Worm (Caenorhabditis elegans) whole organism, L4 larva: Measurements from ENCODE around the gene sax-2.

Experiments used
- R02D3.7 ChIP-seq: fragments of 150-350 bp; sonication (generic microtip); optimal IDR thresholded peaks from 3 replicates; lab custom pipeline; 2014; ENCODE audit warnings: missing biosample characterization, missing genetic modification characterization
- T26A8.4 ChIP-seq: fragments of 200-800 bp; sonication (Bioruptor generic); IDR thresholded peaks from 2 replicates; pipeline ENCODE4 v1.3.6; 2022; ENCODE audit warnings: missing genetic modification characterization, missing compliant biosample characterization
- Y105C5A.15 ChIP-seq: fragments of 200-800 bp; sonication (Bioruptor generic); IDR thresholded peaks from 2 replicates; pipeline ENCODE4 v1.3.6; 2022; ENCODE audit warnings: missing genetic modification characterization, missing compliant biosample characterization
- Y75B8A.6 ChIP-seq: fragments of 200-800 bp; sonication (Bioruptor generic); IDR thresholded peaks from 2 replicates; pipeline ENCODE4 v1.3.6; 2022; ENCODE audit warnings: missing genetic modification reagents, missing genetic modification characterization, missing compliant biosample characterization
- ZK337.2 ChIP-seq: fragments of 200-800 bp; sonication (Bioruptor generic); IDR thresholded peaks from 2 replicates; pipeline ENCODE4 v1.3.6; 2022; ENCODE audit warnings: missing genetic modification reagents, missing genetic modification characterization, missing compliant biosample characterization
- ZK546.5 ChIP-seq, 2 experiments: sonication (generic microtip); optimal IDR thresholded peaks; 2 replicates each; lab custom pipeline; 2017; ENCODE audit warnings: missing biosample characterization in 2 of 2, missing genetic modification characterization in 2 of 2
- aly-2 ChIP-seq: sonication (generic microtip); optimal IDR thresholded peaks from 2 replicates; lab custom pipeline; 2018; ENCODE audit warnings: missing biosample characterization, missing genetic modification characterization
- ceh-62 ChIP-seq: sonication (generic microtip); optimal IDR thresholded peaks from 2 replicates; lab custom pipeline; 2017; ENCODE audit warnings: missing biosample characterization, missing genetic modification characterization
- cey-2 ChIP-seq: sonication (generic microtip); optimal IDR thresholded peaks from 3 replicates; lab custom pipeline; 2017; ENCODE audit warnings: missing genetic modification characterization, mild to moderate bottlenecking, missing compliant biosample characterization, antibody characterized with exemption, borderline replicate concordance; ENCODE audit not compliant: insufficient read depth
- ctbp-1 ChIP-seq: fragments of 200-800 bp; sonication (Bioruptor generic); IDR thresholded peaks from 2 replicates; pipeline ENCODE4 v1.3.6; 2022; ENCODE audit warnings: missing genetic modification reagents, missing genetic modification characterization, missing compliant biosample characterization
- daf-16 ChIP-seq, 3 experiments: sonication (generic microtip); optimal IDR thresholded peaks; 2 replicates each; lab custom pipeline; 2016 to 2017; ENCODE audit warnings: missing genetic modification characterization in 3 of 3, missing genetic modification reagents in 3 of 3, mild to moderate bottlenecking in 2 of 3, missing compliant biosample characterization in 2 of 3, missing biosample characterization in 1 of 3, moderate library complexity in 1 of 3
- daf-8 ChIP-seq: fragments of 200-800 bp; sonication (Bioruptor generic); IDR thresholded peaks from 2 replicates; pipeline ENCODE4 v1.3.6; 2022; ENCODE audit warnings: missing genetic modification characterization, missing compliant biosample characterization
- dmd-6 ChIP-seq: fragments of 200-800 bp; sonication (Bioruptor generic); IDR thresholded peaks from 2 replicates; pipeline ENCODE4 v1.3.6; 2022; ENCODE audit warnings: missing genetic modification reagents, missing genetic modification characterization, missing compliant biosample characterization
- dmd-9 ChIP-seq: fragments of 200-800 bp; sonication (Bioruptor generic); IDR thresholded peaks from 2 replicates; pipeline ENCODE4 v1.3.6; 2022; ENCODE audit warnings: missing genetic modification reagents, missing genetic modification characterization, missing compliant biosample characterization
- dpl-1 ChIP-seq: fragments of 150-350 bp; optimal IDR thresholded peaks from 2 replicates; lab custom pipeline; 2014; ENCODE audit warnings: missing biosample characterization, missing genetic modification reagents, missing genetic modification characterization
- egl-43 ChIP-seq: fragments of 200-800 bp; sonication (Bioruptor generic); IDR thresholded peaks from 2 replicates; pipeline ENCODE4 v1.3.6; 2022; ENCODE audit warnings: missing genetic modification reagents, missing genetic modification characterization, missing compliant biosample characterization
- hlh-11 ChIP-seq: fragments of 200-800 bp; sonication (Bioruptor generic); optimal IDR thresholded peaks from 2 replicates; lab custom pipeline; 2018; ENCODE audit warnings: mild to moderate bottlenecking, missing genetic modification characterization, missing compliant biosample characterization
- hlh-30 ChIP-seq: sonication (generic microtip); optimal IDR thresholded peaks from 2 replicates; lab custom pipeline; 2017; ENCODE audit warnings: antibody characterized with exemption, mild to moderate bottlenecking, missing genetic modification characterization, missing compliant biosample characterization; ENCODE audit not compliant: insufficient read depth
- hmg-1.1 ChIP-seq: fragments of 200-800 bp; sonication (Bioruptor generic); IDR thresholded peaks from 2 replicates; pipeline ENCODE4 v1.3.6; 2022; ENCODE audit warnings: missing genetic modification reagents, missing genetic modification characterization, missing compliant biosample characterization
- lin-1 ChIP-seq: fragments of 200-800 bp; sonication (Bioruptor generic); IDR thresholded peaks from 2 replicates; pipeline ENCODE4 v1.3.6; 2022; ENCODE audit warnings: missing genetic modification reagents, missing genetic modification characterization, missing compliant biosample characterization
- lin-13 ChIP-seq: fragments of 150-350 bp; optimal IDR thresholded peaks from 2 replicates; lab custom pipeline; 2014; ENCODE audit warnings: missing biosample characterization, missing genetic modification reagents, missing genetic modification characterization
- lin-29 ChIP-seq: fragments of 200-800 bp; sonication (Bioruptor generic); IDR thresholded peaks from 2 replicates; pipeline ENCODE4 v1.3.6; 2022; ENCODE audit warnings: missing genetic modification reagents, missing genetic modification characterization, missing compliant biosample characterization
- lir-3 ChIP-seq: sonication (generic microtip); optimal IDR thresholded peaks from 2 replicates; lab custom pipeline; 2016; ENCODE audit warnings: mild to moderate bottlenecking, missing genetic modification characterization, missing compliant biosample characterization
- lsy-2 ChIP-seq, 2 experiments: fragments of 150-350 bp in 1 of 2; sonication (generic microtip) in 1 of 2; optimal IDR thresholded peaks; 2 replicates each; lab custom pipeline; 2014 to 2017; ENCODE audit warnings: missing biosample characterization in 2 of 2, missing genetic modification characterization in 2 of 2
- madf-5 ChIP-seq, 2 experiments: fragments of 200-800 bp; sonication (Bioruptor generic); IDR thresholded peaks; 2 replicates each; pipeline ENCODE4 v1.3.6; 2022; ENCODE audit warnings: missing compliant biosample characterization in 2 of 2, missing genetic modification characterization in 2 of 2
- mdl-1 ChIP-seq, 2 experiments: fragments of 150-350 bp in 1 of 2; sonication (generic microtip) in 1 of 2; optimal IDR thresholded peaks; 2 replicates each; lab custom pipeline; 2014 to 2017; ENCODE audit warnings: missing biosample characterization in 2 of 2, missing genetic modification characterization in 2 of 2
- mdt-29 ChIP-seq: fragments of 200-800 bp; sonication (Bioruptor generic); IDR thresholded peaks from 2 replicates; pipeline ENCODE4 v1.3.6; 2022; ENCODE audit warnings: missing genetic modification reagents, missing genetic modification characterization, missing compliant biosample characterization
- mes-2 ChIP-seq: sonication (generic microtip); optimal IDR thresholded peaks from 2 replicates; lab custom pipeline; 2016; ENCODE audit warnings: missing genotype, mild to moderate bottlenecking, missing genetic modification characterization, missing compliant biosample characterization; ENCODE audit not compliant: poor library complexity, severe bottlenecking
- mxl-2 ChIP-seq: fragments of 200-800 bp; sonication (Bioruptor generic); conservative IDR thresholded peaks from 2 replicates; pipeline ENCODE4 v1.3.6; 2022; ENCODE audit warnings: missing genetic modification reagents, missing genetic modification characterization, missing compliant biosample characterization
- nhr-10 ChIP-seq: fragments of 150-350 bp; optimal IDR thresholded peaks from 2 replicates; lab custom pipeline; 2014; ENCODE audit warnings: missing biosample characterization, missing genetic modification characterization
- nhr-11 ChIP-seq: fragments of 150-350 bp; optimal IDR thresholded peaks from 2 replicates; lab custom pipeline; 2014; ENCODE audit warnings: missing biosample characterization, missing genetic modification characterization
- nhr-25 ChIP-seq: sonication (generic microtip); optimal IDR thresholded peaks from 2 replicates; lab custom pipeline; 2017; ENCODE audit warnings: missing genetic modification characterization, mild to moderate bottlenecking, missing compliant biosample characterization, antibody characterized with exemption, moderate library complexity, borderline replicate concordance; ENCODE audit not compliant: insufficient read depth
- nhr-42 ChIP-seq: fragments of 200-800 bp; sonication (Bioruptor generic); IDR thresholded peaks from 2 replicates; pipeline ENCODE4 v1.3.6; 2022; ENCODE audit warnings: missing genetic modification characterization, missing compliant biosample characterization
- nhr-48 ChIP-seq: sonication (generic microtip); optimal IDR thresholded peaks from 2 replicates; lab custom pipeline; 2016; ENCODE audit warnings: mild to moderate bottlenecking, missing genetic modification characterization, missing compliant biosample characterization
- nhr-6 ChIP-seq: fragments of 150-350 bp; optimal IDR thresholded peaks from 2 replicates; lab custom pipeline; 2014; ENCODE audit warnings: missing biosample characterization, missing genetic modification characterization
- nhr-77 ChIP-seq: fragments of 150-350 bp; optimal IDR thresholded peaks from 2 replicates; lab custom pipeline; 2014; ENCODE audit warnings: missing biosample characterization, missing genetic modification characterization
- rbr-2 ChIP-seq: sonication (generic microtip); optimal IDR thresholded peaks from 2 replicates; lab custom pipeline; 2016; ENCODE audit warnings: missing genotype, missing genetic modification characterization, missing compliant biosample characterization
- sdz-12 ChIP-seq: fragments of 200-800 bp; sonication (Bioruptor generic); optimal IDR thresholded peaks from 2 replicates; lab custom pipeline; 2018; ENCODE audit warnings: mild to moderate bottlenecking, missing genetic modification characterization, missing compliant biosample characterization
- skn-1 ChIP-seq: fragments of 150-350 bp; optimal IDR thresholded peaks from 2 replicates; lab custom pipeline; 2014; ENCODE audit warnings: missing biosample characterization, missing genetic modification characterization
- spr-1 ChIP-seq: sonication (generic microtip); optimal IDR thresholded peaks from 2 replicates; lab custom pipeline; 2016; ENCODE audit warnings: mild to moderate bottlenecking, missing genetic modification characterization, missing compliant biosample characterization
- unc-62 ChIP-seq, 3 experiments: fragments of 150-350 bp in 1 of 3; sonication (generic microtip); optimal IDR thresholded peaks in 2 of 3; peaks in 1 of 3; 1 replicate in 1 of 3; 2 replicates in 2 of 3; lab custom pipeline; 2014 to 2017; ENCODE audit warnings: missing biosample characterization in 3 of 3, missing genetic modification characterization in 3 of 3, missing genetic modification reagents in 3 of 3, missing genotype in 1 of 3
- zfp-3 ChIP-seq: fragments of 200-800 bp; sonication (Bioruptor generic); conservative IDR thresholded peaks from 2 replicates; pipeline ENCODE4 v1.3.6; 2022; ENCODE audit warnings: missing genetic modification reagents, missing genetic modification characterization, missing compliant biosample characterization
- zip-11 ChIP-seq: fragments of 200-800 bp; sonication (Bioruptor generic); IDR thresholded peaks from 2 replicates; pipeline ENCODE4 v1.3.6; 2022; ENCODE audit warnings: missing genetic modification characterization, missing compliant biosample characterization
- ztf-11 ChIP-seq: fragments of 150-350 bp; optimal IDR thresholded peaks from 2 replicates; lab custom pipeline; 2014; ENCODE audit warnings: missing biosample characterization, missing genetic modification characterization
- ztf-7 ChIP-seq: fragments of 150-350 bp; optimal IDR thresholded peaks from 2 replicates; lab custom pipeline; 2014; ENCODE audit warnings: missing biosample characterization, missing genetic modification characterization

sax-2 gene

DNA sequence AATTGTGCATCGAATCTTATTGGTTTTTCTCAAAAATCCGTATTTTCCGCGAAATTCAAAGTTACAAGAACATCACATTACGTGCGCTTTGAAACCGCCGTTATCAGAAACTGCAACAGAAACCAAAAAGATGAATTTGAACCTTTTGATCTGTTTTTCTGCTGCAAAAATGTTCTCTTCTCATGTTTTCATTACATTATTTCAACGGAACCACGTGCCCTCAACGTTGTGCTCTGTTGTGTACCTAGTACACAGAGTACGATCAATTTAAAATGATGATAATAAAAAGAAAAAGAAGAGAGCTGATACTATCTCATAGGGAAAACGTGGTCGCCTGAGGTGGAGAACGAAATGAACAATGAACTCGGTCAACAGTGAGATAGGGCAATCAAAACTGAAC lies 31.4 kb upstream of the sax-2 start (continued):
- TF ChIP-seq unc-62 (GFP tag; optimal IDR thresholded peaks at IDR 0.05 in 1 of 2; lab: Kevin White, UChicago) (peak in 1 of 2 experiments; percentile 78), unc-62 (tag; optimal IDR thresholded peaks at IDR 0.05; lab: Kevin White, UChicago) (no peak), dmd-9 (GFP tag; lab: Robert Waterston, UW) (no peak), rbr-2 (tag; lab: Kevin White, UChicago) (no peak), dpl-1 (peak; percentile 12), sdz-12 (GFP tag; lab: Kevin White, UChicago) (no peak), ceh-62 (no peak), dmd-6 (GFP tag; lab: Robert Waterston, UW) (peak; percentile 99), nhr-11 (tag; lab: Kevin White, UChicago) (peak; percentile 83), zfp-3 (GFP tag; lab: Robert Waterston, UW) (no peak), spr-1 (tag; lab: Kevin White, UChicago) (no peak), nhr-25 (no peak), nhr-48 (tag; lab: Kevin White, UChicago) (peak; percentile 88), daf-16 (GFP tag; optimal IDR thresholded peaks at IDR 0.05; lab: Kevin White, UChicago) (peak in 1 of 2 experiments; percentile 79), daf-16 (tag; optimal IDR thresholded peaks at IDR 0.05; lab: Kevin White, UChicago) (peak; percentile 98), Y75B8A.6 (GFP tag; lab: Robert Waterston, UW) (no peak), aly-2 (tag; lab: Kevin White, UChicago) (no peak), ZK337.2 (GFP tag; lab: Robert Waterston, UW) (no peak), nhr-10 (peak; percentile 25), ctbp-1 (GFP tag; lab: Robert Waterston, UW) (no peak), lin-29 (GFP tag; lab: Robert Waterston, UW) (no peak), hlh-11 (tag; lab: Kevin White, UChicago) (peak; percentile 94), nhr-42 (no peak)

DNA sequence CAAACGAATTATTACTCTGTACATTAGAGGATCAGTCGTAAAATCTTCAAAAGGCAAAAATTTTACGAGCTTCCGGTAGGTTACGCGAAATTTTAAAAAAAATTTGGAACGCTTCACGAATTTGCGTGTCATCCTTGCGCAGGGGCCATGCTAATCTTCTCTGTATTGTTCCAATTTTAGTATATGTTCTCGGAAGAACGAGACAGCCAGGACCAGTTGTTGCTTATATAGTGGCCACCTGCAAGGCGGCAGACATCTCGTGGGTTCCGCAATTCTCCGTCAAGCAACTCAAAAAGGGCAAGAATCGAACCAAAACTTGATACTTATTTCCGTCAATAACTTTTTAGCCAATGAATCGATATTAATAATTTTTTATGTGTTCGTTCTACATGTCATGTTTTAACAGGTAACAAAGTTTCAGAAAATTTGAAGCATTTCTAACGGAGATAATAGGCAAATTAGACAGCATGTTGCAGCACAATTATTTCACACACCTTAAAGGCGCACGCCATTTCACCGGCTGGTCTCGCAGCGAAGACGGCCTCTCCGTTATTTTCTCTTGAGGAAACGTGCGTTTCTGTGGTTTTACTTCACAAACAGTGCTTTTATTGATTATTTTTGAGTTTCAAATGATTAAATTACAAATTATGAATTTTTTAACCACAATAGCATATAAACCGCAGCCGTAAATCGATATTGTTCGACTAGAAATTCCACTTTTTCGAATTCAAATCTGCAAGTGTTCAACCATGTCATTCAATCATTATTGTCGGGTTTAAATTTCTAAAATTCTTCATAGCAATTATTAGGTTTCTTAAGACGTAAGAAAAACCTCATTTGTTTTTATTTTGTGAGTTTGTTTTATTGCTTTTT lies 28.6 kb upstream of the sax-2 start:
- TF ChIP-seq nhr-6 (tag; lab: Kevin White, UChicago) (peak; percentile 46), lsy-2 (tag; optimal IDR thresholded peaks at IDR 0.05; lab: Kevin White, UChicago) (peak; percentile 48 to 78), ZK546.5 (tag; optimal IDR thresholded peaks at IDR 0.05; lab: Kevin White, UChicago) (no peak), nhr-77 (tag; lab: Kevin White, UChicago) (no peak), skn-1 (tag; lab: Kevin White, UChicago) (no peak), madf-5 (GFP tag; IDR thresholded peaks at IDR 0.05; lab: Robert Waterston, UW) (peak in 1 of 2 experiments; percentile 85; a peak in 2 of 4 replicates), ztf-11 (no peak), egl-43 (GFP tag; lab: Robert Waterston, UW) (peak; percentile 94), hlh-30 (tag; lab: Kevin White, UChicago) (peak; percentile 18), ztf-7 (tag; lab: Kevin White, UChicago) (peak; percentile 85), hmg-1.1 (GFP tag; lab: Robert Waterston, UW) (peak; percentile 93), Y105C5A.15 (peak; percentile 72; the same call in 1 of the 2 replicates), nhr-25 (peak; percentile 61), lin-13 (GFP tag; lab: Kevin White, UChicago) (peak; percentile 60), T26A8.4 (GFP tag; lab: Robert Waterston, UW) (peak; percentile 95), cey-2 (tag; lab: Kevin White, UChicago) (no peak), mes-2 (tag; lab: Kevin White, UChicago) (peak; percentile 93), daf-16 (GFP tag; optimal IDR thresholded peaks at IDR 0.05; lab: Kevin White, UChicago) (peak; percentile 76 to 83), daf-16 (tag; optimal IDR thresholded peaks at IDR 0.05; lab: Kevin White, UChicago) (peak; percentile 56), mdt-29 (GFP tag; lab: Robert Waterston, UW) (peak; percentile 84; the same call in 1 of the 2 replicates), zip-11 (GFP tag; lab: Robert Waterston, UW) (0 out of 2 replicates have a peak, but pooled peaks have one; percentile 28), lin-1 (GFP tag; lab: Robert Waterston, UW) (peak; percentile 73; the same call in 1 of the 2 replicates), mdl-1 (tag; optimal IDR thresholded peaks at IDR 0.05; lab: Kevin White, UChicago) (peak in 1 of 2 experiments; percentile 5), nhr-42 (peak; percentile 93), daf-8 (GFP tag; lab: Robert Waterston, UW) (peak; percentile 76; the same call in 1 of the 2 replicates), dmd-9 (GFP tag; lab: Robert Waterston, UW) (peak; percentile 80), mxl-2 (0 out of 2 replicates have a peak, but pooled peaks have one; percentile 58), nhr-10 (no peak), R02D3.7 (peak; percentile 18), lir-3 (tag; lab: Kevin White, UChicago) (peak; percentile 82), rbr-2 (tag; lab: Kevin White, UChicago) (peak; percentile 90)
